Worm (Caenorhabditis elegans): ENCODE data around the gene col-175.
"Not testable (repeated sequence)": the region's sequence is repeated elsewhere in the genome, so short reads cannot be mapped to it uniquely, and the experiment has no call there.

col-175 gene

DNA sequence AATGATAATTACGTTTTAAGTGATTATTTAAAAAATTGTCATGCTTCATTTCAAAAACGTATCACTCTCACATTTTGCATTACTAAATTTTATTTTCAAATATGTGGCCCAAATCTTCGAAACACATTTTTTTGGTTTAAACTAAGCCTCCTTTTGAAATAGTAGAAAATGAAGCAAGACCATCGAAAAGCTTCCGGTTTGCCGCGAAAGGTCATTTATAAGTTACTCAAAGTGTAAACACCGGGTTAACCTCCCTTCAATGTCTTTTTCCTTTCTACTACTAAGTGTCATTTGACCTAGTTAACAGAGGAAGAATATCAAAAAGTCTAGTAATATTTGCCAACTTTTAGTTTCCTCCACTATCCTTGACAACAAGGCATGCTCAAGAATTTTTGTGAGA, 27.7 kb downstream of the col-175 start:
- TF ChIP-seq tbx-2 (tag; optimal IDR thresholded peaks at IDR 0.05) = no peak
- TF ChIP-seq ceh-22 (tag; optimal IDR thresholded peaks at IDR 0.05) = no peak
- TF ChIP-seq lin-11 (tag; optimal IDR thresholded peaks at IDR 0.05) = no peak
- TF ChIP-seq ceh-31 (tag; optimal IDR thresholded peaks at IDR 0.05) = no peak
- no peak for TF ChIP-seq elt-2 (tag; optimal IDR thresholded peaks at IDR 0.05)
- TF ChIP-seq sox-2 (GFP tag; IDR thresholded peaks at IDR 0.05) = no peak
- TF ChIP-seq ceh-14 (tag; optimal IDR thresholded peaks at IDR 0.05) = no peak
- no peak for TF ChIP-seq pros-1 (tag; optimal IDR thresholded peaks at IDR 0.05)
- no peak for TF ChIP-seq T23F11.4 (GFP tag; optimal IDR thresholded peaks at IDR 0.05)
- no peak for TF ChIP-seq ceh-9 (tag; optimal IDR thresholded peaks at IDR 0.05)
- TF ChIP-seq unc-3 (GFP tag; conservative IDR thresholded peaks at IDR 0.05) = no peak
- TF ChIP-seq unc-3 (tag; optimal IDR thresholded peaks at IDR 0.05) = no peak
- TF ChIP-seq ceh-2 (tag; optimal IDR thresholded peaks at IDR 0.05) = no peak

- no peak for TF ChIP-seq hlh-8 (tag; optimal IDR thresholded peaks at IDR 0.05)
- no peak for TF ChIP-seq elt-2 (tag; optimal IDR thresholded peaks at IDR 0.05)
- TF ChIP-seq fkh-10 (GFP tag; optimal IDR thresholded peaks at IDR 0.05) = no peak
- TF ChIP-seq pros-1 (tag; optimal IDR thresholded peaks at IDR 0.05) = no peak
- no peak for TF ChIP-seq npax-4 (tag; optimal IDR thresholded peaks at IDR 0.05)
- TF ChIP-seq mec-3 (tag; optimal IDR thresholded peaks at IDR 0.05; ENCODE audit: borderline replicate concordance) = no peak
- no peak for TF ChIP-seq rnt-1 (tag; optimal IDR thresholded peaks at IDR 0.05)
- TF ChIP-seq ceh-48 (tag; optimal IDR thresholded peaks at IDR 0.05) = no peak
- no peak for TF ChIP-seq eyg-1 (tag; optimal IDR thresholded peaks at IDR 0.05)
- no peak for TF ChIP-seq hlh-13 (GFP tag; optimal IDR thresholded peaks at IDR 0.05)
- TF ChIP-seq ceh-45 (GFP tag; IDR thresholded peaks at IDR 0.05) = no peak
- TF ChIP-seq ceh-2 (tag; optimal IDR thresholded peaks at IDR 0.05) = no peak
- TF ChIP-seq ztf-16 (tag; optimal IDR thresholded peaks at IDR 0.05) = no peak
- TF ChIP-seq hlh-15 (tag; optimal IDR thresholded peaks at IDR 0.05) = no peak
- no peak for TF ChIP-seq ceh-18 (tag; optimal IDR thresholded peaks at IDR 0.05)
- TF ChIP-seq hlh-30 (tag; optimal IDR thresholded peaks at IDR 0.05; ENCODE audit: insufficient read depth) = no peak
- TF ChIP-seq ceh-9 (tag; optimal IDR thresholded peaks at IDR 0.05) = no peak
- TF ChIP-seq ahr-1 (tag; optimal IDR thresholded peaks at IDR 0.05) = no peak
Measured at ce11 chrX:9204986-9205385, 29.4 kb downstream of the col-175 start.

- TF ChIP-seq syd-9 (tag; optimal IDR thresholded peaks at IDR 0.05); pqm-1 (tag; optimal IDR thresholded peaks at IDR 0.05); hlh-13 (GFP tag; optimal IDR thresholded peaks at IDR 0.05): not testable (repeated sequence)
Measured at ce11 chrX:9203468-9203867, 30.9 kb downstream of the col-175 start, which contains the start of gene crb-3. Gene crb-3, plus strand, starts transcription at chrX:9203768.

- TF ChIP-seq pha-4 (tag; optimal IDR thresholded peaks at IDR 0.05) = no peak
- no peak for TF ChIP-seq ceh-48 (tag; optimal IDR thresholded peaks at IDR 0.05)
Measured at ce11 chrX:9195375-9196098, 38.9 kb downstream of the col-175 start.

DNA sequence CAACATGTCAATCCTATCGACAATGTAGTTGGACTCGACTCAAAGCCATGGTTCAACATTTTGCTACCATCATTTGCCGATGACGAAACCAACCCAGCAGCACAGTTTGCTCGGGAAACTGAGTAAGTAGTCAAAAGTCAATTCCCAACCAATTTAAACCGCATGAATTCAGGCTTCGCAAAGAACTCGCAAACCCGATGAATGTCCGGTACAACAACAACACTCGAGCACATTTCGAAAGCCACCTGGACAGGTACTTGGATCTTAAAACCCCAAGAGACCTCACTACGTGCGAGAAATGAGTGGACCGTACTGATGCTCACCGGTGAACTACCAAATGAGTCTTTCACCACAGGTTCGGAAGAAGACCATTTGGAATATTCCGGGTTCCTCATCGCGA, 40.3 kb downstream of the col-175 start:
- no peak for TF ChIP-seq dve-1 (tag; optimal IDR thresholded peaks at IDR 0.05)
- TF ChIP-seq K09A11.1 (tag; optimal IDR thresholded peaks at IDR 0.05; ENCODE audit: insufficient read depth) = no peak
- no peak for TF ChIP-seq ceh-24 (tag; optimal IDR thresholded peaks at IDR 0.05)
- TF ChIP-seq dmd-4 (tag; optimal IDR thresholded peaks at IDR 0.05; ENCODE audit: borderline replicate concordance) = no peak
- TF ChIP-seq nhr-11 (tag; optimal IDR thresholded peaks at IDR 0.05) = no peak
- TF ChIP-seq fkh-6 (tag; optimal IDR thresholded peaks at IDR 0.05) = no peak
- no peak for TF ChIP-seq hlh-6 (tag; optimal IDR thresholded peaks at IDR 0.05)
